Worm (Caenorhabditis elegans): Measurements from ENCODE around the gene mtm-3.
A peak's percentile ranks its signal among the peaks of the same experiment; 100 is the strongest.

mtm-3 gene

ce11 chrIII:3798416-3798815 is 1.9 kb downstream of the mtm-3 start:
- peak; percentile 98 for TF ChIP-seq nfya-1 (tag; optimal IDR thresholded peaks at IDR 0.05)
- TF ChIP-seq madf-2 (tag; optimal IDR thresholded peaks at IDR 0.05), result no peak

DNA sequence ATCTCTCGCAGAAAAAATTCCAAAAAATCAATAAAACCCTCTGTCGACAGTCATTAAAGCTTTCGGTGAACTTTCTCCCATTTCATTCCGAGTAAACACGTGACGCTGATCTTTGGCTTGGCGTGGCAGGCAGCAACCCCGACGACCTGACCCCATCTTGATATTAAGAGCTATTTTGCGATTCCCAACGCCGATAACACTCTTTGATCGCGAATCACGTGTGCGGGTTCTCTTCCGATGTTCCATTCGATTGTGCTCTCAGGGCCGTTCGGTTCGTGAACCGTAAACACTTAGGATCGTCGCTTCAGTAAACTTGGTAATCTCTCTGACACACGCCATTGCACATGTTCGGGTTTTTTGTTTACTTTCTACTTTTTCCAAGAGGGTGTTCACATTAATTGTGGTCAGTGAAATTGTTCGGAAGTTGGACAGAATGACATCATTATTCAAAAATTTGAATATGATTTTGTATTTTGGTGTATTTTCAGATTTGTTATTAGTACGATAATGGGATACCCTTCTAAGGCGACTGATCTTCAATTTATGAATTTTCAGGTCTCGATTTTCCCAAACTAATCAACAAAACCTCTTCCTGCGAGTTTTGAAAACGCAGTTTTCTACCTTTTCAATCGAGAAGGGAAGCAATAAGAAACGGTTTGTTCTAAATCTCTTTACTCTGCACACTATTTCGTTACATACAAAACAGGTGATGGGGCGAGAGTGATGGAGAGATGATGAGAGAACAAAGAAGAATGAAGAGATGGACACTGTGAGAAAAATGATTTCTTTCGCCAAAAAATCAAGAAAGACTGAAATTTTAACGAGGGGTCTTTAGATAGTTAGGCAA is 2.9 kb downstream of the mtm-3 start:
- peak; percentile 57 for TF ChIP-seq rnt-1 (tag; optimal IDR thresholded peaks at IDR 0.05)
- TF ChIP-seq pax-1 (tag; optimal IDR thresholded peaks at IDR 0.05), result peak; percentile 4
- no peak for TF ChIP-seq che-1 (tag; optimal IDR thresholded peaks at IDR 0.05)
- no peak for TF ChIP-seq zip-5 (tag; optimal IDR thresholded peaks at IDR 0.05)
- TF ChIP-seq tbx-2 (tag; optimal IDR thresholded peaks at IDR 0.05), result peak; percentile 17
- TF ChIP-seq sox-4 (tag; optimal IDR thresholded peaks at IDR 0.05), result no peak
- no peak for TF ChIP-seq ceh-45 (GFP tag; IDR thresholded peaks at IDR 0.05)
- TF ChIP-seq ceh-48 (tag; optimal IDR thresholded peaks at IDR 0.05), result no peak
- TF ChIP-seq pat-9 (tag; optimal IDR thresholded peaks at IDR 0.05), result no peak
- no peak for TF ChIP-seq hlh-6 (tag; optimal IDR thresholded peaks at IDR 0.05)
- no peak for TF ChIP-seq pha-2 (tag; optimal IDR thresholded peaks at IDR 0.05)
- TF ChIP-seq ceh-30 (tag; optimal IDR thresholded peaks at IDR 0.05), result no peak
- no peak for TF ChIP-seq nhr-232 (tag; optimal IDR thresholded peaks at IDR 0.05)
- no peak for TF ChIP-seq hlh-13 (GFP tag; optimal IDR thresholded peaks at IDR 0.05)
- peak; percentile 49 for TF ChIP-seq hlh-30 (tag; optimal IDR thresholded peaks at IDR 0.05; ENCODE audit: insufficient read depth)
- TF ChIP-seq Y22D7AL.16 (tag; optimal IDR thresholded peaks at IDR 0.05), result no peak
- no peak for TF ChIP-seq pqm-1 (tag; optimal IDR thresholded peaks at IDR 0.05)

DNA sequence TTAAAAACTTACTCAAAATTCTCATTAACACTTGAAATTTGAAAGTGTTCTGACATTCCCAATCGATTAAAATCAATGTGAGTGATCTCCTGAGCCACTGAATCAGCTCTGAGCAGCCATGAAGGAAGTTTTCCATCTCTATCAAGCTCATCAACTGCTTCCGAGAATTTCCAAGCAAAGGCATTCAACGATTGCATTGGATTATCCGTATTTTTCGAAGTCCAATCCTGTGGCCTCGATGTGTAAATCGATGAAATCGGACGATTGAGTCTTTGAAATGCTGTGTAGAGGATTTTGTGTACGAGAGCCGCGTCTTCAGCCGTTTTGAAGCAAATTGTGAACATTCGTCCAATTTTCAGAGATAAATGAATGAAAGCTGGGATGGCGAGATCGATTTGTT is 4.3 kb downstream of the mtm-3 start:
- no peak for TF ChIP-seq C08G9.2 (tag; optimal IDR thresholded peaks at IDR 0.05)
- no peak for TF ChIP-seq syd-9 (tag; optimal IDR thresholded peaks at IDR 0.05)
- no peak for TF ChIP-seq elt-4 (tag; optimal IDR thresholded peaks at IDR 0.05)
- no peak for TF ChIP-seq npax-4 (tag; optimal IDR thresholded peaks at IDR 0.05)

- no peak for TF ChIP-seq syd-9 (tag; optimal IDR thresholded peaks at IDR 0.05)
- TF ChIP-seq pha-4 (tag; optimal IDR thresholded peaks at IDR 0.05), result no peak
- no peak for TF ChIP-seq hlh-6 (tag; optimal IDR thresholded peaks at IDR 0.05)
- TF ChIP-seq nfya-1 (tag; optimal IDR thresholded peaks at IDR 0.05), result peak; percentile 92
- no peak for TF ChIP-seq fax-1 (tag; optimal IDR thresholded peaks at IDR 0.05)
Observed at ce11 chrIII:3790855-3791254, 9.4 kb downstream of the mtm-3 start.

DNA sequence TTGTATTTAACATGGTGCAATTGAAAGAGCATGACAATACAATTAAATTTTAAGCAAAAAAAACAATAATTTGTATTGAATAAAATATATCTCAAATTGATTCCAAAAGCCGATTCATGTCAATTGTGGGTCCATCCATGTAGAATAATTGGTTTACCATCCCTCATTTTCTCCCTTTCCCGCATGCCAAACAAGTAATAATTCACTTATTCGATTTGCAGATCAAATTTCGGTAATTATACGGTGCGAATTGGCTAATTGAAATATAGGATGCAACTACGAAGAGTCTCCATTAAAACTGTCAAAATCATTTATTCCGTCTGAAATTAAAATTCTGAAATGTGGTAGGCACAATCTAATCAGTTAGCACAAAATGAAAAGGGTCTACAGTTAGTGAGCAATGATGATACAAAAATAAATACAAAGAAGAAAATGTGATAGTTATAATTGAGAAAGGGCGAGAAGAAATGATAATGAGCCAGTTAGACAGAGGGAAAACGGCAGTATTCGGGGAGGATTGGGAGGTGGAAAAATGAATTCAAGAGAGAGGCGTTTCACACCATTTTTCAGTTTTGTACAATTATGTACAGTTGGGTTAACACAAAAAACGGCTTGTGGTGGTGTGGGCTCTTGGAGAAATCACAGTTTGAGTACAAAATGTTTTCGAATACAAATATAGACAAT is 10.4 kb downstream of the mtm-3 start:
- TF ChIP-seq pat-9 (tag; optimal IDR thresholded peaks at IDR 0.05) (no peak), unc-42 (tag; optimal IDR thresholded peaks at IDR 0.05) (peak; percentile 94), pros-1 (tag; optimal IDR thresholded peaks at IDR 0.05) (peak; percentile 14), ceh-31 (tag; optimal IDR thresholded peaks at IDR 0.05) (peak; percentile 73)

DNA sequence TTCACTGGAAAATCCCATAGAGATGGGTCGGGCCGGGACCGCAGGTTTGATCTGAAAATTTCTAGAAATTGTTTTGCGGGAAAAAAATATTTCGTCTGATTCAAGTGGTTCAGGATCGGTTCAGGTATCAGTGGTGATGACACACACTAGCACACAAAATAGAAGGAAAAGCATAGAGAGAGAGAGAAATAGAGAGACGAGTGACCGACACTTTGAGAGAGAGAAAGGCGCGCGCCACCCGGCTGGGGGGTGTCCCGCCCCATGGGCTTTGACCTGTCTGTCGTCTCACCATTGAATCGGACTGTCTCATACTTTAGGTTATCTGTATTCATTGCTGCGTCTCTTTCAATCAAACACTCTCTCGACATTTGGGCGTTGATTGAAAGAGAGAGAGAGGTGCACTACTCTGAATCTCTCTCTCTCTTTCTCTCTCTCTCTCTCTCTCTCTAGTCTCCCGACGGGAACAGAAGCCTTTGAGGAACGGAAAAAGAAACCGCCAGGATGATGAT is 13.8 kb downstream of the mtm-3 start, which contains the start of gene acy-3:
acy-3 (minus strand) TSS at position 51 of the 509 bp plus-strand sequence.
- TF ChIP-seq rnt-1 (tag; optimal IDR thresholded peaks at IDR 0.05) (peak; percentile 73), tbx-2 (tag; optimal IDR thresholded peaks at IDR 0.05) (peak; percentile 44), pha-2 (tag; optimal IDR thresholded peaks at IDR 0.05) (no peak), hlh-30 (tag; optimal IDR thresholded peaks at IDR 0.05; ENCODE audit: insufficient read depth) (peak; percentile 13), nhr-232 (tag; optimal IDR thresholded peaks at IDR 0.05) (no peak), syd-9 (tag; optimal IDR thresholded peaks at IDR 0.05) (no peak), eyg-1 (tag; optimal IDR thresholded peaks at IDR 0.05) (no peak), ceh-6 (GFP tag; optimal IDR thresholded peaks at IDR 0.05) (no peak), elt-4 (tag; optimal IDR thresholded peaks at IDR 0.05) (no peak), ref-2 (tag; optimal IDR thresholded peaks at IDR 0.05) (peak; percentile 64), ceh-18 (tag; optimal IDR thresholded peaks at IDR 0.05) (peak; percentile 56), pha-4 (tag; optimal IDR thresholded peaks at IDR 0.05) (no peak), nfya-1 (tag; optimal IDR thresholded peaks at IDR 0.05) (peak; percentile 47), pag-3 (tag; optimal IDR thresholded peaks at IDR 0.05; ENCODE audit: borderline replicate concordance) (no peak), T23F11.4 (GFP tag; optimal IDR thresholded peaks at IDR 0.05) (no peak), unc-55 (GFP tag; optimal IDR thresholded peaks at IDR 0.05) (peak; percentile 60), che-1 (tag; optimal IDR thresholded peaks at IDR 0.05) (peak; percentile 7), Y22D7AL.16 (tag; optimal IDR thresholded peaks at IDR 0.05) (no peak), hlh-8 (tag; optimal IDR thresholded peaks at IDR 0.05) (no peak), gmeb-2 (tag; optimal IDR thresholded peaks at IDR 0.05) (peak; percentile 3), odd-2 (tag; optimal IDR thresholded peaks at IDR 0.05) (no peak), zip-5 (tag; optimal IDR thresholded peaks at IDR 0.05) (no peak), ceh-14 (tag; optimal IDR thresholded peaks at IDR 0.05) (no peak)

All from whole organism, late embryonic.